Fruit fly (Drosophila melanogaster) whole organism, embryonic: Measurements from ENCODE around the gene CG42271.

Source experiments
- Atf-2 ChIP-seq: fragments of 200-800 bp; sonication (Bioruptor generic); optimal IDR thresholded peaks from 2 replicates; lab custom pipeline; 2016; ENCODE audit warnings: missing biosample characterization, missing genetic modification characterization
- C15 ChIP-seq: fragments of 200-800 bp; sonication (Bioruptor generic); IDR thresholded peaks from 3 replicates; pipeline ENCODE4 v1.3.6; 2022; ENCODE audit warnings: missing biosample characterization, missing genetic modification characterization
- CG10543 ChIP-seq: fragments of 200-800 bp; sonication (Bioruptor generic); optimal IDR thresholded peaks from 3 replicates; lab custom pipeline; 2017; ENCODE audit warnings: missing biosample characterization, mild to moderate bottlenecking, missing genetic modification characterization, moderate library complexity
- CG11093 ChIP-seq: fragments of 200-800 bp; sonication (Bioruptor generic); IDR thresholded peaks from 3 replicates; pipeline ENCODE4 v1.3.6; 2022; ENCODE audit warnings: missing biosample characterization, missing genetic modification characterization
- CG13894 ChIP-seq: fragments of 200-800 bp; sonication (Bioruptor generic); optimal IDR thresholded peaks from 3 replicates; lab custom pipeline; 2018; ENCODE audit warnings: missing biosample characterization, mild to moderate bottlenecking, missing genetic modification characterization, moderate library complexity
- CG14014 ChIP-seq: fragments of 200-800 bp; sonication (Bioruptor generic); IDR thresholded peaks from 2 replicates; pipeline ENCODE4 v1.3.6; 2022; ENCODE audit warnings: missing biosample characterization, missing genetic modification characterization
- CG14860 ChIP-seq: fragments of 200-800 bp; sonication (Bioruptor generic); IDR thresholded peaks from 3 replicates; pipeline ENCODE4 v1.3.6; 2022; ENCODE audit warnings: missing biosample characterization, missing genetic modification characterization; ENCODE audit not compliant: partially characterized antibody
- CG16813 ChIP-seq: fragments of 200-800 bp; sonication (Bioruptor generic); IDR thresholded peaks from 3 replicates; pipeline ENCODE4 v1.3.6; 2022; ENCODE audit warnings: missing biosample characterization, missing genetic modification characterization; ENCODE audit not compliant: partially characterized antibody
- CG1832 ChIP-seq: fragments of 200-800 bp; sonication (Bioruptor generic); optimal IDR thresholded peaks from 2 replicates; lab custom pipeline; 2017; ENCODE audit warnings: missing biosample characterization, mild to moderate bottlenecking, missing genetic modification characterization, inconsistent platforms
- CG18599 ChIP-seq: fragments of 200-800 bp; sonication (Bioruptor generic); optimal IDR thresholded peaks from 3 replicates; lab custom pipeline; 2017; ENCODE audit warnings: missing biosample characterization, missing genetic modification characterization, mild to moderate bottlenecking, moderate library complexity, missing genetic modification reagents
- CG3281 ChIP-seq: fragments of 200-800 bp; sonication (Bioruptor generic); optimal IDR thresholded peaks from 3 replicates; lab custom pipeline; 2017; ENCODE audit warnings: missing biosample characterization, mild to moderate bottlenecking, missing genetic modification characterization
- CG34224 ChIP-seq: fragments of 200-800 bp; sonication (Bioruptor generic); IDR thresholded peaks from 3 replicates; pipeline ENCODE4 v1.3.6; 2022; ENCODE audit warnings: missing biosample characterization, missing genetic modification characterization; ENCODE audit not compliant: partially characterized antibody
- CG5180 ChIP-seq: fragments of 200-800 bp; sonication (Bioruptor generic); optimal IDR thresholded peaks from 3 replicates; lab custom pipeline; 2017; ENCODE audit warnings: missing biosample characterization, missing genetic modification characterization, mild to moderate bottlenecking, moderate library complexity, missing genetic modification reagents
- CG8765 ChIP-seq: fragments of 200-800 bp; sonication (Bioruptor generic); IDR thresholded peaks from 2 replicates; pipeline ENCODE4 v1.3.6; 2022; ENCODE audit warnings: missing biosample characterization, missing genetic modification characterization
- CG9727 ChIP-seq: fragments of 200-800 bp; sonication (Bioruptor generic); optimal IDR thresholded peaks from 3 replicates; lab custom pipeline; 2017; ENCODE audit warnings: missing biosample characterization, mild to moderate bottlenecking, missing genetic modification characterization
- CG9932 ChIP-seq: fragments of 200-800 bp; sonication (Bioruptor generic); IDR thresholded peaks from 2 replicates; pipeline ENCODE4 v1.3.6; 2022; ENCODE audit warnings: missing biosample characterization, missing genetic modification characterization
- H2.0 ChIP-seq: fragments of 200-800 bp; sonication (Bioruptor generic); IDR thresholded peaks from 2 replicates; pipeline ENCODE4 v1.3.6; 2022; ENCODE audit warnings: missing biosample characterization, missing genetic modification characterization
- Hmr ChIP-seq: fragments of 200-800 bp; sonication (Bioruptor generic); optimal IDR thresholded peaks from 3 replicates; lab custom pipeline; 2017; ENCODE audit warnings: mild to moderate bottlenecking, missing biosample characterization, missing genetic modification reagents, missing genetic modification characterization
- Hr3 ChIP-seq: fragments of 200-800 bp; sonication (Bioruptor generic); optimal IDR thresholded peaks from 3 replicates; lab custom pipeline; 2016; ENCODE audit warnings: missing biosample characterization, missing genetic modification characterization
- Lhr ChIP-seq: fragments of 200-800 bp; sonication (Bioruptor generic); optimal IDR thresholded peaks from 3 replicates; lab custom pipeline; 2017; ENCODE audit warnings: mild to moderate bottlenecking, missing biosample characterization, missing genetic modification reagents, missing genetic modification characterization
- Neu2 ChIP-seq: fragments of 200-800 bp; sonication (Bioruptor generic); optimal IDR thresholded peaks from 3 replicates; lab custom pipeline; 2016; ENCODE audit warnings: missing biosample characterization, missing genetic modification characterization, borderline replicate concordance
- Pdp1 ChIP-seq, 2 experiments: fragments of 200-800 bp; sonication (Bioruptor generic); optimal IDR thresholded peaks; 3 replicates each; lab custom pipeline; 2016; ENCODE audit warnings: missing biosample characterization in 2 of 2, missing genetic modification characterization in 2 of 2, mild to moderate bottlenecking in 1 of 2, moderate library complexity in 1 of 2
- Ptx1 ChIP-seq: fragments of 200-800 bp; sonication (Bioruptor generic); IDR thresholded peaks from 2 replicates; pipeline ENCODE4 v1.3.6; 2022; ENCODE audit warnings: missing biosample characterization, missing genetic modification characterization
- Ravus ChIP-seq: fragments of 200-800 bp; sonication (Bioruptor generic); IDR thresholded peaks from 2 replicates; pipeline ENCODE4 v1.3.6; 2022; ENCODE audit warnings: missing biosample characterization, missing genetic modification characterization
- Scr ChIP-seq: fragments of 200-800 bp; sonication (Bioruptor generic); IDR thresholded peaks from 2 replicates; pipeline ENCODE4 v1.3.6; 2022; ENCODE audit warnings: missing biosample characterization, missing genetic modification characterization; ENCODE audit not compliant: partially characterized antibody
- Taf1 ChIP-seq: fragments of 200-800 bp; sonication (Bioruptor generic); IDR thresholded peaks from 2 replicates; pipeline ENCODE4 v1.3.6; 2022; ENCODE audit warnings: missing biosample characterization, missing genetic modification characterization
- Trl ChIP-seq, 3 experiments: fragments of >200 bp in 2 of 3; fragments of 200-800 bp in 1 of 3; sonication (Bioruptor generic) in 1 of 3; optimal IDR thresholded peaks; 2 replicates in 1 of 3; 3 replicates in 2 of 3; lab custom pipeline; 2016 to 2017; ENCODE audit warnings: missing biosample characterization in 1 of 3, missing genetic modification characterization in 1 of 3
- YL-1 ChIP-seq: fragments of 200-800 bp; sonication (Bioruptor generic); optimal IDR thresholded peaks from 3 replicates; lab custom pipeline; 2017; ENCODE audit warnings: missing biosample characterization, mild to moderate bottlenecking, missing genetic modification characterization
- danr ChIP-seq: fragments of 200-800 bp; sonication (Bioruptor generic); IDR thresholded peaks from 2 replicates; pipeline ENCODE4 v1.3.6; 2022; ENCODE audit warnings: missing biosample characterization, missing genetic modification characterization
- exex ChIP-seq: fragments of 200-800 bp; sonication (Bioruptor generic); optimal IDR thresholded peaks from 4 replicates; lab custom pipeline; 2018; ENCODE audit warnings: missing biosample characterization, mild to moderate bottlenecking, missing genetic modification characterization, moderate library complexity
- eyg ChIP-seq: fragments of 200-800 bp; sonication (Bioruptor generic); optimal IDR thresholded peaks from 3 replicates; lab custom pipeline; 2016; ENCODE audit warnings: missing biosample characterization, missing genetic modification characterization
- gfzf ChIP-seq: fragments of 200-800 bp; sonication (Bioruptor generic); optimal IDR thresholded peaks from 2 replicates; lab custom pipeline; 2016; ENCODE audit warnings: missing biosample characterization, mild to moderate bottlenecking, missing genetic modification characterization, moderate library complexity
- gsb-n ChIP-seq: fragments of 200-800 bp; sonication (Bioruptor generic); optimal IDR thresholded peaks from 3 replicates; lab custom pipeline; 2018; ENCODE audit warnings: missing biosample characterization, mild to moderate bottlenecking, missing genetic modification characterization
- h ChIP-seq: fragments of >200 bp; optimal IDR thresholded peaks from 2 replicates; lab custom pipeline; 2017
- ham ChIP-seq: fragments of 200-800 bp; sonication (Bioruptor generic); IDR thresholded peaks from 2 replicates; pipeline ENCODE4 v1.3.6; 2022; ENCODE audit warnings: missing biosample characterization, missing genetic modification characterization
- hb ChIP-seq: fragments of 200-800 bp; sonication (Bioruptor generic); IDR thresholded peaks from 3 replicates; pipeline ENCODE4 v1.3.6; 2022; ENCODE audit warnings: missing biosample characterization, missing genetic modification characterization; ENCODE audit not compliant: partially characterized antibody
- hbn ChIP-seq: fragments of 200-800 bp; sonication (Bioruptor generic); IDR thresholded peaks from 2 replicates; pipeline ENCODE4 v1.3.6; 2022; ENCODE audit warnings: missing biosample characterization, missing genetic modification characterization; ENCODE audit not compliant: partially characterized antibody
- her ChIP-seq: fragments of 200-800 bp; sonication (Bioruptor generic); optimal IDR thresholded peaks from 2 replicates; lab custom pipeline; 2016; ENCODE audit warnings: missing biosample characterization, missing genetic modification characterization
- lmd ChIP-seq: fragments of 200-800 bp; sonication (Bioruptor generic); IDR thresholded peaks from 2 replicates; pipeline ENCODE4 v1.3.6; 2022; ENCODE audit warnings: missing biosample characterization, missing genetic modification characterization
- lola ChIP-seq, 3 experiments: fragments of >200 bp in 2 of 3; fragments of 200-800 bp in 1 of 3; sonication (Bioruptor generic) in 1 of 3; optimal IDR thresholded peaks; 2 replicates each; lab custom pipeline; 2017 to 2019; ENCODE audit warnings: missing biosample characterization in 3 of 3, missing genetic modification characterization in 3 of 3, mild to moderate bottlenecking in 1 of 3, moderate library complexity in 1 of 3
- lov ChIP-seq, 2 experiments: fragments of 200-800 bp in 1 of 2; fragments of >200 bp in 1 of 2; sonication (Bioruptor generic) in 1 of 2; IDR thresholded peaks in 1 of 2; optimal IDR thresholded peaks in 1 of 2; 2 replicates in 1 of 2; 3 replicates in 1 of 2; pipeline versions ENCODE4 v1.3.6 to Lab custom; 2017 to 2022; ENCODE audit warnings: missing biosample characterization in 1 of 2, missing genetic modification characterization in 1 of 2
- pum ChIP-seq: fragments of 200-800 bp; sonication (Bioruptor generic); optimal IDR thresholded peaks from 2 replicates; lab custom pipeline; 2016; ENCODE audit warnings: missing biosample characterization, missing genetic modification characterization
- pzg ChIP-seq: fragments of 200-800 bp; sonication (Bioruptor generic); optimal IDR thresholded peaks from 3 replicates; lab custom pipeline; 2018; ENCODE audit warnings: missing biosample characterization, mild to moderate bottlenecking, missing genetic modification characterization, moderate library complexity
- sqz ChIP-seq: fragments of 200-800 bp; sonication (Bioruptor generic); optimal IDR thresholded peaks from 3 replicates; lab custom pipeline; 2018; ENCODE audit warnings: missing biosample characterization, mild to moderate bottlenecking, missing genetic modification characterization
- tll ChIP-seq, 2 experiments: fragments of 200-800 bp in 1 of 2; fragments of >200 bp in 1 of 2; sonication (Bioruptor generic) in 1 of 2; optimal IDR thresholded peaks; 2 replicates each; lab custom pipeline; 2017 to 2019; ENCODE audit warnings: missing biosample characterization in 2 of 2, missing genetic modification characterization in 2 of 2, mild to moderate bottlenecking in 1 of 2, moderate library complexity in 1 of 2
- twi ChIP-seq: fragments of 200-800 bp; optimal IDR thresholded peaks from 2 replicates; lab custom pipeline; 2019; ENCODE audit warnings: missing biosample characterization, mild to moderate bottlenecking, missing genetic modification characterization, moderate library complexity
- unpg ChIP-seq: fragments of 200-800 bp; sonication (Bioruptor generic); optimal IDR thresholded peaks from 3 replicates; lab custom pipeline; 2018; ENCODE audit warnings: missing biosample characterization, mild to moderate bottlenecking, missing genetic modification characterization, moderate library complexity
- zen2 ChIP-seq: fragments of 200-800 bp; sonication (Bioruptor generic); IDR thresholded peaks from 3 replicates; pipeline ENCODE4 v1.3.6; 2022; ENCODE audit warnings: missing biosample characterization, missing genetic modification characterization; ENCODE audit not compliant: partially characterized antibody

The CG42271 gene

dm6 chrX:14218045-14218483, 15.8 kb downstream of the CG42271 start (continued):
- TF ChIP-seq Trl (optimal IDR thresholded peaks at IDR 0.05; lab: Kevin White, UChicago) (peak; percentile 70 to 76), Trl (GFP tag; optimal IDR thresholded peaks at IDR 0.05; lab: Kevin White, UChicago) (peak; percentile 37), h (lab: Kevin White, UChicago) (no peak), CG18599 (GFP tag; lab: Kevin White, UChicago) (peak; percentile 91), Hmr (peak; percentile 92), CG3281 (GFP tag; lab: Kevin White, UChicago) (peak; percentile 88), CG1832 (GFP tag; lab: Kevin White, UChicago) (no peak), unpg (GFP tag; lab: Kevin White, UChicago) (peak; percentile 94), H2.0 (GFP tag; lab: Robert Waterston, UW) (peak; percentile 88), pum (peak; percentile 69), pzg (no peak), danr (GFP tag; lab: Robert Waterston, UW) (peak; percentile 64), CG9932 (GFP tag; lab: Robert Waterston, UW) (peak; percentile 85), zen2 (GFP tag; lab: Robert Waterston, UW) (no peak), C15 (GFP tag; lab: Robert Waterston, UW) (peak; percentile 81; the same call in 2 of the 3 replicates), CG14014 (GFP tag; lab: Robert Waterston, UW) (peak; percentile 84), Hr3 (GFP tag; lab: Kevin White, UChicago) (peak; percentile 87), lov (optimal IDR thresholded peaks at IDR 0.05; lab: Kevin White, UChicago) (no peak), lov (GFP tag; IDR thresholded peaks at IDR 0.05; lab: Robert Waterston, UW) (0 out of 3 replicates have a peak, but pooled peaks have one; percentile 59), CG8765 (GFP tag; lab: Robert Waterston, UW) (peak; percentile 62), hb (GFP tag; lab: Robert Waterston, UW) (no peak), gsb-n (peak; percentile 89), CG11093 (GFP tag; lab: Robert Waterston, UW) (peak; percentile 70; the same call in 2 of the 3 replicates), sqz (GFP tag; lab: Kevin White, UChicago) (peak; percentile 91), CG14860 (GFP tag; lab: Robert Waterston, UW) (no peak), CG34224 (GFP tag; lab: Robert Waterston, UW) (no peak), Ptx1 (GFP tag; lab: Robert Waterston, UW) (peak; percentile 91), tll (GFP tag; optimal IDR thresholded peaks at IDR 0.05; lab: Kevin White, UChicago) (no peak), Taf1 (GFP tag; lab: Robert Waterston, UW) (peak; percentile 74), twi (tag; lab: Kevin White, UChicago) (peak; percentile 74), CG9727 (peak; percentile 91), CG16813 (GFP tag; lab: Robert Waterston, UW) (no peak), her (no peak), CG5180 (GFP tag; lab: Kevin White, UChicago) (peak; percentile 53), Lhr (GFP tag; lab: Kevin White, UChicago) (peak; percentile 69), Atf-2 (peak; percentile 52), CG13894 (tag; lab: Kevin White, UChicago) (peak; percentile 37), Pdp1 (GFP tag; optimal IDR thresholded peaks at IDR 0.05; lab: Kevin White, UChicago) (peak; percentile 74 to 77), Ravus (GFP tag; lab: Robert Waterston, UW) (peak; percentile 64), lmd (peak; percentile 91), Scr (GFP tag; lab: Robert Waterston, UW) (no peak), YL-1 (GFP tag; lab: Kevin White, UChicago) (peak; percentile 23), gfzf (GFP tag; lab: Kevin White, UChicago) (no peak), eyg (GFP tag; lab: Kevin White, UChicago) (peak; percentile 10), exex (tag; lab: Kevin White, UChicago) (peak; percentile 43), CG10543 (GFP tag; lab: Kevin White, UChicago) (no peak), hbn (GFP tag; lab: Robert Waterston, UW) (no peak), ham (GFP tag; lab: Robert Waterston, UW) (peak; percentile 46; the same call in 1 of the 2 replicates), Neu2 (GFP tag; lab: Kevin White, UChicago) (no peak), lola (GFP tag; optimal IDR thresholded peaks at IDR 0.05; lab: Kevin White, UChicago) (peak in 1 of 3 experiments; percentile 83)
